Worm (Caenorhabditis elegans) whole organism, L4 larva: ENCODE results near the gene F14H12.2.

Source experiments
- T20F7.1 ChIP-seq: fragments of 200-800 bp; sonication (Bioruptor generic); optimal IDR thresholded peaks from 2 replicates; lab custom pipeline; 2018; ENCODE audit warnings: mild to moderate bottlenecking, missing genetic modification characterization, missing compliant biosample characterization
- nhr-102 ChIP-seq: sonication (generic microtip); optimal IDR thresholded peaks from 2 replicates; lab custom pipeline; 2016; ENCODE audit warnings: mild to moderate bottlenecking, missing genetic modification characterization, moderate library complexity, missing compliant biosample characterization
- snpc-4 ChIP-seq: fragments of 150-350 bp; optimal IDR thresholded peaks from 2 replicates; lab custom pipeline; 2014; ENCODE audit warnings: missing biosample characterization, missing genetic modification characterization
- ztf-11 ChIP-seq: fragments of 150-350 bp; optimal IDR thresholded peaks from 2 replicates; lab custom pipeline; 2014; ENCODE audit warnings: missing biosample characterization, missing genetic modification characterization

ce11 chrX:4371413-4371812 lies 21.1 kb downstream of the F14H12.2 start, which contains the start of gene R160.13:
- TF ChIP-seq snpc-4: no peak
- TF ChIP-seq nhr-102 (tag; lab: Kevin White, UChicago): no peak
- TF ChIP-seq ztf-11 (tag; lab: Kevin White, UChicago): no peak
- TF ChIP-seq T20F7.1: no peak
